Worm (Caenorhabditis elegans): ENCODE data around the gene dpyd-1.

dpyd-1 gene

DNA sequence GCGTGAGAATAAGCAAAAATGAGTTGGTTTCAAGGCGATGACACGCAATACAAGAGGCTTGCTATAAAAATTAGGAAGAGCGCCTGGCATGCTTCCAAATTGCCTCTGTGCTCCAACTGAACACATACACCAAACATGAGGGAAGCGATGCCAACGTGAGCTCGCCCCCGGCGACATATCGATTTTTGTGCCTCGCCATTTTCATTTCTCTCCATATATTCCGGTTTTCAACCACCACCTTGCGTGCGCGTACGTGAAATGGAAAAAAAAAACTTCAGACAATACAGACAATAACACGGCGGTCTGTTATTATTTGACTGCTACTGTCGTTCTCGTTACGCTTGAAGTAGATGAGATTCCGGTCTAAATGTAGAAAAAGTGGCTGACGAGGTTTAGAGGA is 40.3 kb downstream of the dpyd-1 start:
- TF ChIP-seq ceh-48 (tag; optimal IDR thresholded peaks at IDR 0.05) = peak; percentile 75
- TF ChIP-seq ceh-31 (tag; optimal IDR thresholded peaks at IDR 0.05) = peak; percentile 24
- no peak for TF ChIP-seq ceh-14 (tag; optimal IDR thresholded peaks at IDR 0.05)

DNA sequence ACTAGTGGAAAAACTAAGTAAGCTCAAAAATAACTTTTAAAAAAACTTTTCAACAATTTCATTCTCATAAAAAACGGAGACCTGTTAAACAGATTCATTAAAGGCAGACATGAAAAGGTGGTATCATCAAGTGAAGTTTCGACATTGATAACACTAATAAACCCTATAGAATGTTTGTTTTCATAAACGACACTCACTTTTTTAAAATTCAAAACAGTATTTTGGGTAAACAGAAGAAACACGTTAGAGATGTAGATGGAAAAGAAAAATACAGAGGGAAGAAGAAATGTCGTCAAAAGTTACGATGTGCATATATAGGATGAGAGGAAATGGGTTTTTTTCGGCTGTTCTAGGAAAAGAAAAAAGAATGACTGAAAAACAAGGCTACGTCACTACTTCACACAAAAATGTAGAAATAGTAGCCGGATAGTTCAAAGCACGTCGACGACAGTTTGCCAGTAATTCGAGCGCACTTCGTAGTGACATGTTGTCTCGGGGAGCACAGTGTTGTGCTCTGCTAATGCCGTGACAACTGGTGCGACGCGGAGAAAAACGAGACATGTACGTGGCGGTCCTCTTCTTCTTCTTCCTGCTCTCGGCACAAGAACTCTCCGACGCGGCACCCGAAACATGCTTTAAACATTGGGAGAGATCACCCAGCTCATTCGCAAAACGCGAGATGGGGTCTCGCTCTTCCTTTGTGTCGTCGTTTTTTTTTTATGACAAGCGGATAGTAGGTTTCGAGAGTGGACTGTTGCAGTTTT is 41.6 kb downstream of the dpyd-1 start:
- peak; percentile 44 for TF ChIP-seq ceh-18 (tag; optimal IDR thresholded peaks at IDR 0.05)
- TF ChIP-seq tbx-7 (tag; optimal IDR thresholded peaks at IDR 0.05) = no peak

ce11 chrX:5512227-5512626 is 44.6 kb downstream of the dpyd-1 start, which contains the start of gene T23F2.3:
Gene T23F2.3 (minus strand): TSS chrX:5512327.
- TF ChIP-seq ceh-14 (tag; optimal IDR thresholded peaks at IDR 0.05) (no peak), odd-2 (tag; optimal IDR thresholded peaks at IDR 0.05) (no peak), nhr-11 (tag; optimal IDR thresholded peaks at IDR 0.05) (no peak), pag-3 (tag; optimal IDR thresholded peaks at IDR 0.05; ENCODE audit: borderline replicate concordance) (no peak), hlh-6 (tag; optimal IDR thresholded peaks at IDR 0.05) (no peak), ztf-16 (tag; optimal IDR thresholded peaks at IDR 0.05) (no peak), unc-42 (tag; optimal IDR thresholded peaks at IDR 0.05) (no peak), pros-1 (tag; optimal IDR thresholded peaks at IDR 0.05) (no peak), sox-2 (GFP tag; IDR thresholded peaks at IDR 0.05) (no peak), nfya-1 (tag; optimal IDR thresholded peaks at IDR 0.05) (no peak)

- TF ChIP-seq Y22D7AL.16 (tag; optimal IDR thresholded peaks at IDR 0.05) = no peak
- no peak for TF ChIP-seq unc-3 (GFP tag; conservative IDR thresholded peaks at IDR 0.05)
- TF ChIP-seq unc-3 (tag; optimal IDR thresholded peaks at IDR 0.05) = peak; percentile 51
These were observed 45.0 kb downstream of the dpyd-1 start for ce11 chrX:5512707-5513106.

DNA sequence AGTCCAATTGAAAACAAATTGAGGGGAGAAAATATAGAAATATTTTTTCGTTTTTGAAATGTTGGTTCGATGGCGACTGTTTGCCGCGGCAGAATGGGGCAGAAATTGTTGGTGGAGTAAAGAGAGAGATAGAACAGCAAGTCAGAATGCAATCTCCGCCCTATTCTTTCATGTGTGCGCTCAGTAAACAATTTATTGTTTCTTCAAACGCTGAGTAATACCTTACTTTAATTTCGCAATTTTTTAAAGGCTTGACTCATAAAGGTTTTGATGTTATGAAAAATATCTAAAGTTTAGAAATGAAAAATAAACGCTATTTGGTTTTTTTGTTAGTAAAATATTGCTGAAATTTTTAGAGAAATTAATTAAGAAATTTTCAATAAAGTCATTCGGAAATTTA is 46.7 kb downstream of the dpyd-1 start:
- TF ChIP-seq hlh-8 (tag; optimal IDR thresholded peaks at IDR 0.05) = no peak

DNA sequence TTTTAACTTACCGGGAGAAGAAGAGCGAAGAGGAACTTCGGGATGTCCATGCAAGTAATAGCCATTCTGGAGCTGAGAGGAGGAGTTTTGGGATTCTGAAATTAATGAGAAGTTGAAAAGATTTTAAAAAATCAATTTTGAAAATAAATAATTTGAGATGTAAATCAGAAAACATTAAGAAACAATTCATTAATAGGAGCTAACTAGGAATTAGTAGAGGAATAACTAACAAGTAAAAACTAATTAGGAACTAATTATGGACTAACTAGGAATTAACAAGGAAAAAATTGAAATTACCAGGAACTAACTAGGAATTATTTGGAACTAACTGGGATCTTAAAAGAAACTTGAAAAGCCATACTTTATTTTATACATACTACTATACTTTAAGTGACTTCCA is 47.3 kb downstream of the dpyd-1 start, which contains the start of gene T23F2.4:
TSS of gene T23F2.4 (minus strand) at position 101 of the 400 bp plus-strand sequence.
- TF ChIP-seq ahr-1 (tag; optimal IDR thresholded peaks at IDR 0.05) (no peak), eyg-1 (tag; optimal IDR thresholded peaks at IDR 0.05) (no peak), syd-9 (tag; optimal IDR thresholded peaks at IDR 0.05) (no peak), ref-2 (tag; optimal IDR thresholded peaks at IDR 0.05) (no peak), hlh-15 (tag; optimal IDR thresholded peaks at IDR 0.05) (no peak), T23F11.4 (GFP tag; optimal IDR thresholded peaks at IDR 0.05) (no peak), dve-1 (tag; optimal IDR thresholded peaks at IDR 0.05) (no peak), hlh-13 (GFP tag; optimal IDR thresholded peaks at IDR 0.05) (no peak), dmd-4 (tag; optimal IDR thresholded peaks at IDR 0.05; ENCODE audit: borderline replicate concordance) (no peak), mec-3 (tag; optimal IDR thresholded peaks at IDR 0.05; ENCODE audit: borderline replicate concordance) (no peak), elt-2 (tag; optimal IDR thresholded peaks at IDR 0.05) (no peak), sox-4 (tag; optimal IDR thresholded peaks at IDR 0.05) (no peak), odd-2 (tag; optimal IDR thresholded peaks at IDR 0.05) (no peak), sdc-2 (tag; optimal IDR thresholded peaks at IDR 0.05) (no peak), unc-55 (GFP tag; optimal IDR thresholded peaks at IDR 0.05) (no peak)
